ENCODE assay signal across 5 fruit fly cellular contexts in genomic region chr2L:6494405-6494816, dm6.
TF ChIP-seq lines count a peak whose summit lies in the region.

CG9547 (minus strand) TSS chr2L:6494532.

- no peak for TF ChIP-seq CTCF in whole organism, embryonic (GFP tag; optimal IDR thresholded peaks at IDR 0.05; lab: Kevin White, UChicago)

TF ChIP-seq in whole organism, adult, 20 proteins besides CTCF, POLR2A, EP300 and RAD21:
- TF ChIP-seq Crg-1 (GFP tag; optimal IDR thresholded peaks at IDR 0.05; lab: Kevin White, UChicago) = peak; percentile 44
- no peak for TF ChIP-seq ovo (GFP tag; optimal IDR thresholded peaks at IDR 0.05; lab: Kevin White, UChicago)
- TF ChIP-seq CG12768 (GFP tag; optimal IDR thresholded peaks at IDR 0.05; lab: Kevin White, UChicago) = peak; percentile 87
- TF ChIP-seq tj (GFP tag; optimal IDR thresholded peaks at IDR 0.05; lab: Kevin White, UChicago) = peak; percentile 36
- peak; percentile 48 for TF ChIP-seq CG11617 (GFP tag; optimal IDR thresholded peaks at IDR 0.05; lab: Kevin White, UChicago)
- TF ChIP-seq kay (GFP tag; lab: Kevin White, UChicago; ENCODE audit: borderline replicate concordance) = no peak
- TF ChIP-seq bab1 (GFP tag; optimal IDR thresholded peaks at IDR 0.05; lab: Kevin White, UChicago) = peak; percentile 68
- TF ChIP-seq pad (GFP tag; optimal IDR thresholded peaks at IDR 0.05; lab: Kevin White, UChicago) = peak; percentile 9
- TF ChIP-seq cic (GFP tag; optimal IDR thresholded peaks at IDR 0.05; lab: Kevin White, UChicago) = peak; percentile 93
- TF ChIP-seq CG33017 (tag; optimal IDR thresholded peaks at IDR 0.05; lab: Kevin White, UChicago) = peak; percentile 79
- peak; percentile 48 for TF ChIP-seq Mnt (GFP tag; optimal IDR thresholded peaks at IDR 0.05; lab: Kevin White, UChicago)
- no peak for TF ChIP-seq CG5204 (GFP tag; optimal IDR thresholded peaks at IDR 0.05; lab: Kevin White, UChicago)
- peak; percentile 24 for TF ChIP-seq CG7045 (GFP tag; optimal IDR thresholded peaks at IDR 0.05; lab: Kevin White, UChicago)
- TF ChIP-seq CG7101 (tag; optimal IDR thresholded peaks at IDR 0.05; lab: Kevin White, UChicago) = peak; percentile 69

TF ChIP-seq in whole organism, embryonic, 481 proteins besides CTCF, POLR2A, EP300 and RAD21 (continues in another document):
- TF ChIP-seq HLH54F (GFP tag; optimal IDR thresholded peaks at IDR 0.05; lab: Kevin White, UChicago) (no peak), Rfx (GFP tag; IDR thresholded peaks at IDR 0.05; lab: Robert Waterston, UW) (no peak; the same call in 1 of the 2 replicates), HmgZ (tag; optimal IDR thresholded peaks at IDR 0.05; lab: Kevin White, UChicago) (peak; percentile 20), inv (GFP tag; IDR thresholded peaks at IDR 0.05; lab: Robert Waterston, UW; ENCODE audit: partially characterized antibody) (no peak), CG3163 (GFP tag; optimal IDR thresholded peaks at IDR 0.05; lab: Kevin White, UChicago) (peak; percentile 80), E2f2 (GFP tag; IDR thresholded peaks at IDR 0.05; lab: Robert Waterston, UW) (no peak), CG7271 (tag; optimal IDR thresholded peaks at IDR 0.05; lab: Kevin White, UChicago) (no peak), CG17912 (GFP tag; optimal IDR thresholded peaks at IDR 0.05; lab: Kevin White, UChicago) (no peak), hbn (GFP tag; IDR thresholded peaks at IDR 0.05; lab: Robert Waterston, UW; ENCODE audit: partially characterized antibody) (no peak), CG10147 (GFP tag; optimal IDR thresholded peaks at IDR 0.05; lab: Kevin White, UChicago) (no peak), pzg (GFP tag; optimal IDR thresholded peaks at IDR 0.05; lab: Kevin White, UChicago) (no peak), Scr (GFP tag; IDR thresholded peaks at IDR 0.05; lab: Robert Waterston, UW; ENCODE audit: partially characterized antibody) (0 out of 2 replicates have a peak, but pooled peaks have one; percentile 16), Hr3 (GFP tag; optimal IDR thresholded peaks at IDR 0.05; lab: Kevin White, UChicago) (no peak), chn (GFP tag; optimal IDR thresholded peaks at IDR 0.05; lab: Kevin White, UChicago) (no peak), CG2875 (GFP tag; optimal IDR thresholded peaks at IDR 0.05; lab: Kevin White, UChicago) (no peak), Dip3 (GFP tag; optimal IDR thresholded peaks at IDR 0.05; lab: Kevin White, UChicago) (no peak), CG16863 (GFP tag; optimal IDR thresholded peaks at IDR 0.05; lab: Kevin White, UChicago) (no peak), Sry-β (GFP tag; optimal IDR thresholded peaks at IDR 0.05; lab: Kevin White, UChicago) (no peak), CG11398 (GFP tag; optimal IDR thresholded peaks at IDR 0.05; lab: Kevin White, UChicago) (no peak)

TF ChIP-seq in whole organism, prepupa, 60 proteins besides CTCF, POLR2A, EP300 and RAD21 (continues in another document):
- TF ChIP-seq fkh (GFP tag; optimal IDR thresholded peaks at IDR 0.05; lab: Kevin White, UChicago) (peak; percentile 80), CG6854 (GFP tag; optimal IDR thresholded peaks at IDR 0.05; lab: Kevin White, UChicago) (peak; percentile 58), CG6163 (GFP tag; IDR thresholded peaks at IDR 0.05; lab: Robert Waterston, UW) (peak; percentile 53), Sox14 (GFP tag; optimal IDR thresholded peaks at IDR 0.05; lab: Kevin White, UChicago) (peak; percentile 14), svp (GFP tag; lab: Kevin White, UChicago) (peak; percentile 88), Hr39 (GFP tag; optimal IDR thresholded peaks at IDR 0.05; lab: Kevin White, UChicago) (no peak), CG6792 (GFP tag; optimal IDR thresholded peaks at IDR 0.05; lab: Kevin White, UChicago) (no peak), CG15336 (GFP tag; IDR thresholded peaks at IDR 0.05; lab: Robert Waterston, UW) (peak; percentile 17; the same call in 1 of the 2 replicates), fd59A (GFP tag; optimal IDR thresholded peaks at IDR 0.05; lab: Kevin White, UChicago) (no peak), dac (GFP tag; optimal IDR thresholded peaks at IDR 0.05; lab: Kevin White, UChicago) (no peak), fd85E (GFP tag; optimal IDR thresholded peaks at IDR 0.05; lab: Kevin White, UChicago) (no peak), vri (GFP tag; optimal IDR thresholded peaks at IDR 0.05; lab: Kevin White, UChicago) (peak; percentile 52), Ets96B (tag; optimal IDR thresholded peaks at IDR 0.05; lab: Kevin White, UChicago) (no peak), esn (GFP tag; optimal IDR thresholded peaks at IDR 0.05; lab: Kevin White, UChicago) (peak; percentile 17), cyc (GFP tag; optimal IDR thresholded peaks at IDR 0.05; lab: Kevin White, UChicago) (no peak), ss (GFP tag; optimal IDR thresholded peaks at IDR 0.05; lab: Kevin White, UChicago) (no peak), Lpt (GFP tag; optimal IDR thresholded peaks at IDR 0.05; lab: Kevin White, UChicago) (no peak), CG3919 (GFP tag; optimal IDR thresholded peaks at IDR 0.05; lab: Kevin White, UChicago) (peak; percentile 30), Blimp-1 (GFP tag; optimal IDR thresholded peaks at IDR 0.05; lab: Kevin White, UChicago) (no peak), eg (GFP tag; IDR thresholded peaks at IDR 0.05; lab: Robert Waterston, UW) (peak; percentile 58; the same call in 2 of the 3 replicates), net (GFP tag; optimal IDR thresholded peaks at IDR 0.05; lab: Kevin White, UChicago) (peak; percentile 11)

TF ChIP-seq in whole organism, pupa, 21 proteins besides CTCF, POLR2A, EP300 and RAD21:
- no peak for TF ChIP-seq CG8301 (tag; optimal IDR thresholded peaks at IDR 0.05; lab: Kevin White, UChicago)
- TF ChIP-seq Snoo (tag; optimal IDR thresholded peaks at IDR 0.05; lab: Kevin White, UChicago) = peak; percentile 30
- TF ChIP-seq fd96Ca (GFP tag; IDR thresholded peaks at IDR 0.05; lab: Robert Waterston, UW) = no peak
- TF ChIP-seq CG9948 (tag; optimal IDR thresholded peaks at IDR 0.05; lab: Kevin White, UChicago) = no peak
- no peak for TF ChIP-seq gl (tag; optimal IDR thresholded peaks at IDR 0.05; lab: Kevin White, UChicago)
- no peak for TF ChIP-seq rn (GFP tag; IDR thresholded peaks at IDR 0.05; lab: Robert Waterston, UW)
- TF ChIP-seq CG34367 (tag; optimal IDR thresholded peaks at IDR 0.05; lab: Kevin White, UChicago) = no peak
- no peak; the same call in 1 of the 2 replicates for TF ChIP-seq CG32121 (GFP tag; IDR thresholded peaks at IDR 0.05; lab: Robert Waterston, UW)
- TF ChIP-seq EcR (GFP tag; optimal IDR thresholded peaks at IDR 0.05; lab: Kevin White, UChicago) = peak; percentile 4
- 0 out of 3 replicates have a peak, but pooled peaks have one; percentile 24 for TF ChIP-seq CG4496 (GFP tag; IDR thresholded peaks at IDR 0.05; lab: Robert Waterston, UW)
- peak; percentile 65; the same call in 1 of the 2 replicates for TF ChIP-seq Ets98B (GFP tag; IDR thresholded peaks at IDR 0.05; lab: Robert Waterston, UW)
- no peak for TF ChIP-seq Pif1A (GFP tag; optimal IDR thresholded peaks at IDR 0.05; lab: Kevin White, UChicago)
- no peak for TF ChIP-seq CG17806 (tag; optimal IDR thresholded peaks at IDR 0.05; lab: Kevin White, UChicago)
- TF ChIP-seq CG12605 (GFP tag; IDR thresholded peaks at IDR 0.05; lab: Robert Waterston, UW) = peak; percentile 50
- TF ChIP-seq CG8159 (tag; optimal IDR thresholded peaks at IDR 0.05; lab: Kevin White, UChicago) = no peak
- no peak for TF ChIP-seq CG10348 (GFP tag; IDR thresholded peaks at IDR 0.05; lab: Robert Waterston, UW)
- no peak for TF ChIP-seq CG15710 (tag; optimal IDR thresholded peaks at IDR 0.05; lab: Kevin White, UChicago)

TF ChIP-seq in whole organism, wandering third instar larva, 38 proteins besides CTCF, POLR2A, EP300 and RAD21:
- TF ChIP-seq CrebA (GFP tag; optimal IDR thresholded peaks at IDR 0.05; lab: Kevin White, UChicago; ENCODE audit: borderline replicate concordance) (no peak), Dif (GFP tag; optimal IDR thresholded peaks at IDR 0.05; lab: Kevin White, UChicago; ENCODE audit: partially characterized antibody) (peak; percentile 69), h (GFP tag; optimal IDR thresholded peaks at IDR 0.05; lab: Kevin White, UChicago) (peak; percentile 3), Rel (GFP tag; optimal IDR thresholded peaks at IDR 0.05; lab: Kevin White, UChicago) (no peak), Rel (tag; optimal IDR thresholded peaks at IDR 0.05; lab: Kevin White, UChicago) (peak; percentile 37), psq (GFP tag; optimal IDR thresholded peaks at IDR 0.05; lab: Kevin White, UChicago) (no peak), Sp1 (GFP tag; optimal IDR thresholded peaks at IDR 0.05; lab: Kevin White, UChicago) (peak; percentile 41), Mio (GFP tag; optimal IDR thresholded peaks at IDR 0.05; lab: Kevin White, UChicago) (no peak), dl (GFP tag; optimal IDR thresholded peaks at IDR 0.05; lab: Kevin White, UChicago; ENCODE audit: insufficient read depth in 1 of 2, partially characterized antibody in 2 of 2) (peak in 1 of 2 experiments; percentile 57), usp (GFP tag; optimal IDR thresholded peaks at IDR 0.05; lab: Kevin White, UChicago) (no peak), rgr (GFP tag; optimal IDR thresholded peaks at IDR 0.05; lab: Kevin White, UChicago) (peak; percentile 9)
TF ChIP-seq in whole organism, wandering third instar larva: peak in this region for 6.
